Fruit fly (Drosophila melanogaster) whole organism, embryonic: ENCODE results near the gene Map205.

Experiments
- Atf6 ChIP-seq: fragments of 200-800 bp; sonication (Bioruptor generic); IDR thresholded peaks from 2 replicates; pipeline ENCODE4 v1.3.6; 2022; ENCODE audit warnings: missing biosample characterization, missing genetic modification characterization
- BEAF-32 ChIP-seq: fragments of 200-800 bp; sonication (Bioruptor generic); optimal IDR thresholded peaks from 3 replicates; lab custom pipeline; 2017; ENCODE audit warnings: missing biosample characterization, missing genetic modification characterization, mild to moderate bottlenecking, moderate library complexity, missing genetic modification reagents
- Bgb ChIP-seq: fragments of 200-800 bp; sonication (Bioruptor generic); IDR thresholded peaks from 2 replicates; pipeline ENCODE4 v1.3.6; 2022; ENCODE audit warnings: missing biosample characterization, missing genetic modification characterization; ENCODE audit not compliant: partially characterized antibody
- BtbVII ChIP-seq: fragments of 200-800 bp; sonication (Bioruptor generic); optimal IDR thresholded peaks from 3 replicates; lab custom pipeline; 2017; ENCODE audit warnings: missing biosample characterization, mild to moderate bottlenecking, missing genetic modification characterization
- CG11504 ChIP-seq: fragments of 200-800 bp; sonication (Bioruptor generic); optimal IDR thresholded peaks from 3 replicates; lab custom pipeline; 2019; ENCODE audit warnings: missing biosample characterization, mild to moderate bottlenecking, missing genetic modification characterization, moderate library complexity
- CG12236 ChIP-seq: fragments of 200-800 bp; sonication (Bioruptor generic); optimal IDR thresholded peaks from 2 replicates; lab custom pipeline; 2016; ENCODE audit warnings: missing biosample characterization, missing genetic modification characterization
- CG14014 ChIP-seq: fragments of 200-800 bp; sonication (Bioruptor generic); IDR thresholded peaks from 2 replicates; pipeline ENCODE4 v1.3.6; 2022; ENCODE audit warnings: missing biosample characterization, missing genetic modification characterization
- CG1603 ChIP-seq: fragments of 200-800 bp; sonication (Bioruptor generic); optimal IDR thresholded peaks from 2 replicates; lab custom pipeline; 2019; ENCODE audit warnings: missing biosample characterization, mild to moderate bottlenecking, missing genetic modification characterization, moderate library complexity
- CG17328 ChIP-seq: fragments of 200-800 bp; sonication (Bioruptor generic); IDR thresholded peaks from 2 replicates; pipeline ENCODE4 v1.3.6; 2022; ENCODE audit warnings: missing biosample characterization, missing genetic modification characterization
- CG17359 ChIP-seq: fragments of 200-800 bp; sonication (Bioruptor generic); optimal IDR thresholded peaks from 3 replicates; lab custom pipeline; 2018; ENCODE audit warnings: missing biosample characterization, mild to moderate bottlenecking, missing genetic modification characterization, moderate library complexity
- CG2129 ChIP-seq: fragments of 200-800 bp; sonication (Bioruptor generic); IDR thresholded peaks from 2 replicates; pipeline ENCODE4 v1.3.6; 2022; ENCODE audit warnings: missing biosample characterization, missing genetic modification characterization; ENCODE audit not compliant: partially characterized antibody
- CG2678 ChIP-seq: fragments of 200-800 bp; sonication (Bioruptor generic); optimal IDR thresholded peaks from 3 replicates; lab custom pipeline; 2019; ENCODE audit warnings: missing biosample characterization, mild to moderate bottlenecking, missing genetic modification characterization, moderate library complexity
- CG2889 ChIP-seq: fragments of 200-800 bp; sonication (Bioruptor generic); IDR thresholded peaks from 3 replicates; pipeline ENCODE4 v1.3.6; 2022; ENCODE audit warnings: missing biosample characterization, missing genetic modification characterization
- CG30020 ChIP-seq: fragments of 200-800 bp; optimal IDR thresholded peaks from 2 replicates; lab custom pipeline; 2019; ENCODE audit warnings: missing biosample characterization, mild to moderate bottlenecking, missing genetic modification characterization, moderate library complexity
- CG33213 ChIP-seq: fragments of 200-800 bp; sonication (Bioruptor generic); optimal IDR thresholded peaks from 3 replicates; lab custom pipeline; 2016; ENCODE audit warnings: missing biosample characterization, missing genetic modification characterization
- CG4617 ChIP-seq: fragments of 200-800 bp; sonication (Bioruptor generic); optimal IDR thresholded peaks from 3 replicates; lab custom pipeline; 2016; ENCODE audit warnings: missing biosample characterization, missing genetic modification characterization, borderline replicate concordance
- CG4854 ChIP-seq: fragments of 200-800 bp; sonication (Bioruptor generic); optimal IDR thresholded peaks from 2 replicates; lab custom pipeline; 2016; ENCODE audit warnings: missing biosample characterization, missing genetic modification characterization, inconsistent platforms
- CG5953 ChIP-seq: fragments of 200-800 bp; sonication (Bioruptor generic); IDR thresholded peaks from 2 replicates; pipeline ENCODE4 v1.3.6; 2022; ENCODE audit warnings: missing biosample characterization, missing genetic modification characterization
- CG7357 ChIP-seq: fragments of 200-800 bp; sonication (Bioruptor generic); IDR thresholded peaks from 3 replicates; pipeline ENCODE4 v1.3.6; 2022; ENCODE audit warnings: missing biosample characterization, missing genetic modification characterization
- CG8281 ChIP-seq: fragments of 200-800 bp; sonication (Bioruptor generic); optimal IDR thresholded peaks from 2 replicates; lab custom pipeline; 2018; ENCODE audit warnings: missing biosample characterization, mild to moderate bottlenecking, missing genetic modification characterization, moderate library complexity
- CG8290 ChIP-seq, 3 experiments: fragments of 200-800 bp; sonication (Bioruptor generic); optimal IDR thresholded peaks; 2 replicates each; lab custom pipeline; 2016 to 2019; ENCODE audit warnings: missing biosample characterization in 3 of 3, missing genetic modification characterization in 3 of 3, mild to moderate bottlenecking in 2 of 3, moderate library complexity in 1 of 3
- D ChIP-seq, 2 experiments: fragments of 200-800 bp in 1 of 2; fragments of >200 bp in 1 of 2; sonication (Bioruptor generic) in 1 of 2; optimal IDR thresholded peaks; 2 replicates in 1 of 2; 3 replicates in 1 of 2; lab custom pipeline; 2017; ENCODE audit warnings: mild to moderate bottlenecking in 1 of 2, missing biosample characterization in 1 of 2, missing genetic modification characterization in 1 of 2, missing genetic modification reagents in 1 of 2
- Dbx ChIP-seq: fragments of 200-800 bp; sonication (Bioruptor generic); IDR thresholded peaks from 3 replicates; pipeline ENCODE4 v1.3.6; 2022; ENCODE audit warnings: missing biosample characterization, missing genetic modification characterization
- Dek ChIP-seq: fragments of 200-800 bp; sonication (Bioruptor generic); optimal IDR thresholded peaks from 3 replicates; lab custom pipeline; 2019; ENCODE audit warnings: missing biosample characterization, mild to moderate bottlenecking, missing genetic modification characterization, moderate library complexity
- Dp ChIP-seq: fragments of 200-800 bp; sonication (Bioruptor generic); optimal IDR thresholded peaks from 2 replicates; lab custom pipeline; 2018; ENCODE audit warnings: missing biosample characterization, mild to moderate bottlenecking, missing genetic modification characterization, moderate library complexity
- HLH3B ChIP-seq: fragments of 200-800 bp; sonication (Bioruptor generic); IDR thresholded peaks from 2 replicates; pipeline ENCODE4 v1.3.6; 2022; ENCODE audit warnings: missing biosample characterization, missing genetic modification characterization
- Hsf ChIP-seq: fragments of 200-800 bp; sonication (Bioruptor generic); optimal IDR thresholded peaks from 3 replicates; lab custom pipeline; 2016; ENCODE audit warnings: missing biosample characterization, missing genetic modification characterization
- MESR4 ChIP-seq: fragments of 200-800 bp; sonication (Bioruptor generic); optimal IDR thresholded peaks from 2 replicates; lab custom pipeline; 2018; ENCODE audit warnings: missing biosample characterization, mild to moderate bottlenecking, missing genetic modification characterization, moderate library complexity
- Oli ChIP-seq: fragments of 200-800 bp; sonication (Bioruptor generic); optimal IDR thresholded peaks from 2 replicates; lab custom pipeline; 2018; ENCODE audit warnings: missing biosample characterization, mild to moderate bottlenecking, missing genetic modification characterization, moderate library complexity
- Optix ChIP-seq: fragments of 200-800 bp; sonication (Bioruptor generic); IDR thresholded peaks from 3 replicates; pipeline ENCODE4 v1.3.6; 2022; ENCODE audit warnings: missing biosample characterization, missing genetic modification characterization
- Stat92E ChIP-seq, 3 experiments: fragments of >200 bp in 2 of 3; fragments of 200-800 bp in 1 of 3; sonication (Bioruptor generic) in 1 of 3; optimal IDR thresholded peaks; 2 replicates each; lab custom pipeline; 2017 to 2019; ENCODE audit warnings: missing biosample characterization in 3 of 3, missing genetic modification characterization in 3 of 3, mild to moderate bottlenecking in 1 of 3, moderate library complexity in 1 of 3
- Trl ChIP-seq, 3 experiments: fragments of >200 bp in 2 of 3; fragments of 200-800 bp in 1 of 3; sonication (Bioruptor generic) in 1 of 3; optimal IDR thresholded peaks; 2 replicates in 1 of 3; 3 replicates in 2 of 3; lab custom pipeline; 2016 to 2017; ENCODE audit warnings: missing biosample characterization in 1 of 3, missing genetic modification characterization in 1 of 3
- Usf ChIP-seq: fragments of 200-800 bp; sonication (Bioruptor generic); optimal IDR thresholded peaks from 2 replicates; lab custom pipeline; 2017; ENCODE audit warnings: missing genotype, missing biosample characterization, missing genetic modification characterization
- Xrp1 ChIP-seq: fragments of 200-800 bp; sonication (Bioruptor generic); IDR thresholded peaks from 2 replicates; pipeline ENCODE4 v1.3.6; 2022; ENCODE audit warnings: missing biosample characterization, missing genetic modification characterization
- crc ChIP-seq: fragments of 200-800 bp; sonication (Bioruptor generic); optimal IDR thresholded peaks from 2 replicates; lab custom pipeline; 2016; ENCODE audit warnings: missing biosample characterization, missing genetic modification characterization
- dan ChIP-seq: fragments of 200-800 bp; sonication (Bioruptor generic); IDR thresholded peaks from 2 replicates; pipeline ENCODE4 v1.3.6; 2022; ENCODE audit warnings: missing biosample characterization, missing genetic modification characterization
- hb ChIP-seq: fragments of 200-800 bp; sonication (Bioruptor generic); IDR thresholded peaks from 3 replicates; pipeline ENCODE4 v1.3.6; 2022; ENCODE audit warnings: missing biosample characterization, missing genetic modification characterization; ENCODE audit not compliant: partially characterized antibody
- lbe ChIP-seq: fragments of 200-800 bp; sonication (Bioruptor generic); optimal IDR thresholded peaks from 2 replicates; lab custom pipeline; 2016; ENCODE audit warnings: missing biosample characterization, mild to moderate bottlenecking, missing genetic modification characterization
- lola ChIP-seq, 3 experiments: fragments of >200 bp in 2 of 3; fragments of 200-800 bp in 1 of 3; sonication (Bioruptor generic) in 1 of 3; optimal IDR thresholded peaks; 2 replicates each; lab custom pipeline; 2017 to 2019; ENCODE audit warnings: missing biosample characterization in 3 of 3, missing genetic modification characterization in 3 of 3, mild to moderate bottlenecking in 1 of 3, moderate library complexity in 1 of 3
- onecut ChIP-seq: fragments of 200-800 bp; sonication (Bioruptor generic); IDR thresholded peaks from 2 replicates; pipeline ENCODE4 v1.3.6; 2022; ENCODE audit warnings: missing biosample characterization, missing genetic modification characterization
- pros ChIP-seq: fragments of 200-800 bp; sonication (Bioruptor generic); optimal IDR thresholded peaks from 3 replicates; lab custom pipeline; 2019; ENCODE audit warnings: missing biosample characterization, mild to moderate bottlenecking, missing genetic modification characterization, moderate library complexity
- row ChIP-seq: fragments of 200-800 bp; sonication (Bioruptor generic); IDR thresholded peaks from 3 replicates; pipeline ENCODE4 v1.3.6; 2022; ENCODE audit warnings: missing biosample characterization, missing genetic modification characterization
- sens-2 ChIP-seq: fragments of 200-800 bp; sonication (Bioruptor generic); IDR thresholded peaks from 2 replicates; pipeline ENCODE4 v1.3.6; 2022; ENCODE audit warnings: missing biosample characterization, missing genetic modification characterization
- sisA ChIP-seq: fragments of 200-800 bp; sonication (Bioruptor generic); IDR thresholded peaks from 2 replicates; pipeline ENCODE4 v1.3.6; 2022; ENCODE audit warnings: missing biosample characterization, missing genetic modification characterization
- so ChIP-seq: fragments of 200-800 bp; sonication (Bioruptor generic); IDR thresholded peaks from 3 replicates; pipeline ENCODE4 v1.3.6; 2022; ENCODE audit warnings: missing biosample characterization, missing genetic modification characterization
- sr ChIP-seq: fragments of 200-800 bp; sonication (Bioruptor generic); IDR thresholded peaks from 3 replicates; pipeline ENCODE4 v1.3.6; 2022; ENCODE audit warnings: missing biosample characterization, missing genetic modification characterization
- stwl ChIP-seq: fragments of 200-800 bp; sonication (Bioruptor generic); optimal IDR thresholded peaks from 3 replicates; lab custom pipeline; 2018; ENCODE audit warnings: missing biosample characterization, mild to moderate bottlenecking, missing genetic modification characterization, moderate library complexity
- toy ChIP-seq: fragments of 200-800 bp; sonication (Bioruptor generic); IDR thresholded peaks from 2 replicates; pipeline ENCODE4 v1.3.6; 2022; ENCODE audit warnings: missing biosample characterization, missing genetic modification characterization
- yki ChIP-seq: fragments of >200 bp; optimal IDR thresholded peaks from 3 replicates; lab custom pipeline; 2018

Gene Map205

DNA sequence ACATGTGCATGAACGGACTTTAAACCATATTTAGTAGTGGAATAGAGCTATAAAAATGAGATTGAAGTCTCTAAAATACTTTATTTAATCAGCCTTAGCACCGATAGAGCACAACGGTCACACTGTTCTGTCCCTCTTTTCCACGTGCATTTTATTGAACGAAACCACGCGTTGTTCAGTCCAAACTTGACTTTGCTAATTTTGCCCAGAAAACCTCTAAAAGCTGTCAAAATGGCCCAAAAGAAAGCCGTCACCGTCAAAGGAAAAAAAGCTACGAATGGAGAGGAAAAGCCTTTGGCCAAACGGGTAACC is 15.8 kb downstream of the Map205 start (continued):
- TF ChIP-seq Dp (GFP tag; lab: Kevin White, UChicago) (no peak), Hsf (GFP tag; lab: Kevin White, UChicago) (no peak), lola (GFP tag; optimal IDR thresholded peaks at IDR 0.05; lab: Kevin White, UChicago) (no peak), Trl (optimal IDR thresholded peaks at IDR 0.05; lab: Kevin White, UChicago) (no peak), Trl (GFP tag; optimal IDR thresholded peaks at IDR 0.05; lab: Kevin White, UChicago) (no peak), crc (GFP tag; lab: Kevin White, UChicago) (no peak), CG2129 (0 out of 2 replicates have a peak, but pooled peaks have one; percentile 12), yki (lab: Kevin White, UChicago) (no peak), Xrp1 (GFP tag; lab: Robert Waterston, UW) (peak; percentile 39; the same call in 1 of the 2 replicates), CG17359 (tag; lab: Kevin White, UChicago) (no peak), D (optimal IDR thresholded peaks at IDR 0.05; lab: Kevin White, UChicago) (no peak), D (GFP tag; optimal IDR thresholded peaks at IDR 0.05; lab: Kevin White, UChicago) (no peak), CG14014 (GFP tag; lab: Robert Waterston, UW) (0 out of 2 replicates have a peak, but pooled peaks have one; percentile 12), BEAF-32 (GFP tag; lab: Kevin White, UChicago) (peak; percentile 8), MESR4 (GFP tag; lab: Kevin White, UChicago) (peak; percentile 98), Stat92E (GFP tag; optimal IDR thresholded peaks at IDR 0.05; lab: Kevin White, UChicago) (peak in 1 of 3 experiments; percentile 11), CG5953 (GFP tag; lab: Robert Waterston, UW) (no peak), stwl (tag; lab: Kevin White, UChicago) (no peak), hb (no peak), CG4617 (peak; percentile 31), Oli (no peak), HLH3B (0 out of 2 replicates have a peak, but pooled peaks have one; percentile 19), sens-2 (GFP tag; lab: Robert Waterston, UW) (no peak), CG33213 (no peak), CG4854 (GFP tag; lab: Kevin White, UChicago) (no peak), CG2678 (no peak), Atf6 (GFP tag; lab: Robert Waterston, UW) (0 out of 2 replicates have a peak, but pooled peaks have one; percentile 22), CG7357 (GFP tag; lab: Robert Waterston, UW) (peak; percentile 89), CG30020 (tag; lab: Kevin White, UChicago) (peak; percentile 35), CG11504 (tag; lab: Kevin White, UChicago) (no peak), sisA (GFP tag; lab: Robert Waterston, UW) (no peak), so (GFP tag; lab: Robert Waterston, UW) (no peak), CG17328 (GFP tag; lab: Robert Waterston, UW) (no peak), onecut (peak; percentile 45), dan (GFP tag; lab: Robert Waterston, UW) (no peak), Dek (tag; lab: Kevin White, UChicago) (no peak), row (GFP tag; lab: Robert Waterston, UW) (peak; percentile 58; the same call in 2 of the 3 replicates), Dbx (GFP tag; lab: Robert Waterston, UW) (no peak), toy (GFP tag; lab: Robert Waterston, UW) (no peak), Bgb (GFP tag; lab: Robert Waterston, UW) (peak; percentile 42; the same call in 1 of the 2 replicates), lbe (no peak), BtbVII (GFP tag; lab: Kevin White, UChicago) (peak; percentile 21), CG2889 (no peak), Optix (GFP tag; lab: Robert Waterston, UW) (no peak), pros (GFP tag; lab: Kevin White, UChicago) (no peak), CG12236 (GFP tag; lab: Kevin White, UChicago) (no peak), Usf (GFP tag; lab: Kevin White, UChicago) (no peak), CG8281 (tag; lab: Kevin White, UChicago) (no peak), sr (GFP tag; lab: Robert Waterston, UW) (no peak), CG8290 (GFP tag; optimal IDR thresholded peaks at IDR 0.05; lab: Kevin White, UChicago) (no peak), CG8290 (tag; optimal IDR thresholded peaks at IDR 0.05; lab: Kevin White, UChicago) (peak in 1 of 2 experiments; percentile 12), CG1603 (tag; lab: Kevin White, UChicago) (peak; percentile 15)
